Worm (Caenorhabditis elegans): ENCODE measurements around the gene F41B4.3.
"Not testable (repeated sequence)": the region's sequence is repeated elsewhere in the genome, so short reads cannot be mapped to it uniquely, and the experiment has no call there.

Gene F41B4.3

DNA sequence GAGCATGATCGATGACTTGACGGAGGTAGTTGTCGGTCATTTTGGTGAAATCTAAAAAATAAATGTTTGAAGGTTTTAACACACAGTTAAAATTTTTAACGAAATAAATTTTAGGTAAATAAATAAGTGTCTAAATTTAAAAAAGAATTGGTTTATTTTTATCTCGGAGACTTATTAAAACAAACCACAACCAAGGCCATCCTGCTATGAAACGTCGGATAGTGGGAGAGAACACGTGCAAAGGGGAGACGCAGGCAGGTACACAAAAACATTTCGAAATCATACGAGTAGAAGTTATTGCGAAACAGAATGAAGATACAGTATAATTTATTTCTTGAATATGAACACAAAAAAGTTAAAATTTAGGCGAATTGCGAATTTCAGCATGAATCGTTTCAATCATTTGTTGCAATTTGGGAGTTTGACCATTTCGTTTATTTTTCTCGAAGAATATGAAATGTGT is at the start of gene F41B4.3:
TSS of gene F41B4.3 (minus strand) at position 51 of the 463 bp plus-strand sequence.
- no peak for TF ChIP-seq W03F9.2 (tag; optimal IDR thresholded peaks at IDR 0.05)

ce11 chrX:6885227-6885853 is 49.4 kb upstream of the F41B4.3 start, which contains the start of gene F41C6.7:
Gene F41C6.7, minus strand, starts transcription at chrX:6885277.
- TF ChIP-seq him-1 (tag; optimal IDR thresholded peaks at IDR 0.05) (no peak), dao-5 (tag; optimal IDR thresholded peaks at IDR 0.05) (no peak), W03F9.2 (tag; optimal IDR thresholded peaks at IDR 0.05) (no peak)

DNA sequence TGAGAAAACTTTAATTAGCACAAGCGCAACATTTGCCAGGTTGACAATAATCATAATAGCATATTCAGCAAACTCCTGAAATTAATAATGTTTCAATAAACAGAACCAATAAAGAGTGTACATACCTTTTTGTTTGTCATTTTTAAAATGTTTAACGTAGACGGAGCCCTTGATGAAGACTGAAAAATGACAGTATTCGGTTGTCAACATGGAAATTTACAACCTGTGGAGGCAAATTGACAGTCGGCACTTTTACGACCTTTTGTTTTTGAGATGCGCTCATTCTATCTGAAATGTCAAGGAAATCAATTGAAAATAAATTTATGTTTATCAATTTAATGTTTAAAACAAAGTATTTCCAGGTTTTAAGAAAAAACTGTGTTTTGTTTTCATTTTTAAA is 48.5 kb upstream of the F41B4.3 start:
- no peak for TF ChIP-seq W03F9.2 (tag; optimal IDR thresholded peaks at IDR 0.05)
- TF ChIP-seq dao-5 (tag; optimal IDR thresholded peaks at IDR 0.05), result no peak

- TF ChIP-seq him-1, dao-5, W03F9.2 (tag; optimal IDR thresholded peaks at IDR 0.05): not testable (repeated sequence)
Measured at ce11 chrX:6881795-6882194, 45.9 kb upstream of the F41B4.3 start, which contains the start of gene F41C6.6. Gene F41C6.6, minus strand, starts transcription at chrX:6881895.

DNA sequence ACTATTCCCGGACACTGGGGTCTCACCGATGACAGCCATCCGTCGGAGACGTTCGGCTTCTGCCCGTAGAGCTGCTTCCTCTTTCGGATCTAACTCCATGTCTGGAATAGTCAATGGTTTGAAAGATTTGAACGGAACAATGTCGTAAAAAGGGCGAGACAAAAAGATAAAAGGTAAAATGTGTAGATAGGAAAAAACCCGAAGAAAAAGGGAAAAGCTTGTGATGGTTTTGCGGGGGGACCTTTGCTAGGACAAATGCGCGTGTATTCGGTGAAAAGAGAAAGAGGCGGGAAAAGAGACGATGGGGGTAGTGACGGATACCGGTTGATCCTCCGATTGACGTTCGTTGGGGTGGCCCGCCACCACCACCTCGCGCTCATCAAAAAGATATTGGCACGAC is 41.5 kb upstream of the F41B4.3 start, which contains the start of gene col-173:
TSS of gene col-173 (minus strand) at position 101 of the 400 bp plus-strand sequence.
- no peak for TF ChIP-seq W03F9.2 (tag; optimal IDR thresholded peaks at IDR 0.05)
- TF ChIP-seq him-1 (tag; optimal IDR thresholded peaks at IDR 0.05), result no peak
- TF ChIP-seq dao-5 (tag; optimal IDR thresholded peaks at IDR 0.05), result no peak

DNA sequence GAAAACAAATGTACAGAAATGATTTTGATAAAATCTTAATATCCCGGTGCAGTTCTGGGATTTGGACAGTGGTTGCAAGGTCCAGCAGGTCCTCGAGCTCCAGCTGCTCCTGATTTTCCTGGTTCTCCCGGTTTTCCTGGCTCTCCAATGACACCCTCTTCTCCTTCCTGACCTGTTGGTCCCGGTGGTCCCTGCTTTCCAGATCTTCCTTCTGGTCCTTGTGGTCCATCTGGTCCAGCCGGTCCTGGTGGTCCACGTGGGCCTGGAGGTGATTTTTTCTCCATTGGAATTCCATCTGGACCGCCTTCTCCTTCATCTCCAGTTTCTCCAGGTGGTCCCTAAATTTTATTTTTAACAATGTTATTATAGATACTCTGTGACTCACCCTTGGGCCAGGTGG is 39.4 kb upstream of the F41B4.3 start:
- TF ChIP-seq dao-5 (tag; optimal IDR thresholded peaks at IDR 0.05) (no peak), him-1 (tag; optimal IDR thresholded peaks at IDR 0.05) (no peak), W03F9.2 (tag; optimal IDR thresholded peaks at IDR 0.05) (no peak)

DNA sequence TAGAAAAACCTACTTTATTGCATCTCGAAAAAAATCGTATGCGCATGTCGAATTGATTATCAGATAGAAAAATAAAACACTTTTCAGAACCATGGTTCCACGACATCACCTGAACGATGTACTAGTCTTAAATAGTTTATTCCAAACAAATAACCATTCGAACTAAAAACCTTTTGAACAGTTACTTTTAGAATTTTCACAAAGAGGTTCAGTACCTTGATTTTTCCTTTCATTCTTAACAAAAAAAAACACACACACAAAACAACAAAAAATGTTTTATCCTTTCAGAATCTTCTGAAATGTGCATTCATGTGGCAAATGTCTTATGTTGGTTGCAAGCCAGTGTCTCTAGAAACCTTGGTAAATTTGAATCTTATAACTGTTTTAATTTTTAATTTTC is 38.8 kb upstream of the F41B4.3 start, which contains the start of gene F41C6.4:
TSS of gene F41C6.4 (minus strand) at position 101 of the 400 bp plus-strand sequence.
- no peak for TF ChIP-seq dao-5 (tag; optimal IDR thresholded peaks at IDR 0.05)
- TF ChIP-seq W03F9.2 (tag; optimal IDR thresholded peaks at IDR 0.05), result no peak
- TF ChIP-seq him-1 (tag; optimal IDR thresholded peaks at IDR 0.05), result no peak

- TF ChIP-seq him-1, dao-5, W03F9.2 (tag; optimal IDR thresholded peaks at IDR 0.05): not testable (repeated sequence)
Measured at ce11 chrX:6868669-6869068, 32.8 kb upstream of the F41B4.3 start, which contains the start of gene C53B7.6. Gene C53B7.6, minus strand, starts transcription at chrX:6868769.

DNA sequence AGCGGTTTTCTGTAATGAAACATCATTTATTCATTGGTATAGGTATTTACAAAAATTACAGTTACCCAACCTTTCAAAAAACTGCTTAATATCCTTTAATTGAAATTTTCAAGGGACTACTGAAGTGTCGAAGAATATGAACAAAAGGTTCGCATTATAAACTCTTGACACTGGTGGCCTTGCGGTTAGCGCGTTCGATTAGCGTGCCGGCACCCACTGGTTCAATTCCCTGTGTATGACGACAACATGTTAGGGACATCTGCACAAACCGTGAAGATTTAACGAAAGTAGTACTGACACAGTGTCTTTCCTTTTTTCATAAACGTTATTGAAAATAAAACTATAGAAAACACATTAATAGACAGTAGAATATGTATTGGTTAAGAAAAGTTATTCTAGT is 31.8 kb upstream of the F41B4.3 start:
- TF ChIP-seq dao-5 (tag; optimal IDR thresholded peaks at IDR 0.05) (peak; percentile 85), him-1 (tag; optimal IDR thresholded peaks at IDR 0.05) (no peak), W03F9.2 (tag; optimal IDR thresholded peaks at IDR 0.05) (peak; percentile 47)

DNA sequence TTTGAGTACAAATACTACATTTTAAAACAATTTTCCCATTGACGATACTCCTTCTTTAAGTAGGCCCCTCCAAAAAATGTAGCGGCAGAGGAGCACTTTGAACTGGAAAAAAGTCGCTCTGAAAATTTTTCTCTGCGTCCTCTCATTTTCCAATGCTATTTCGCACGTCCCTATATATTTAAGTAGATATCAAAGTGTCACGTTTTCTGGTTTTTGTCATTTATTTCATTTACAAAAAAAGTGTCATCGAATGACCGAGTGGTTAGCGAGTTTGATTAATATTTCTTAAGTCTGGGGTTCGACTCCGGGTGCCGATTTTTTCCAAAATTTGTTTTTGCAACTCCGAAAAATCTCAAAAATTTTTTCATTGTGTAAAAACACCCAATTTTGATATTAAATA is 31.0 kb upstream of the F41B4.3 start:
- TF ChIP-seq him-1 (tag; optimal IDR thresholded peaks at IDR 0.05) (no peak), dao-5 (tag; optimal IDR thresholded peaks at IDR 0.05) (no peak), W03F9.2 (tag; optimal IDR thresholded peaks at IDR 0.05) (no peak)

DNA sequence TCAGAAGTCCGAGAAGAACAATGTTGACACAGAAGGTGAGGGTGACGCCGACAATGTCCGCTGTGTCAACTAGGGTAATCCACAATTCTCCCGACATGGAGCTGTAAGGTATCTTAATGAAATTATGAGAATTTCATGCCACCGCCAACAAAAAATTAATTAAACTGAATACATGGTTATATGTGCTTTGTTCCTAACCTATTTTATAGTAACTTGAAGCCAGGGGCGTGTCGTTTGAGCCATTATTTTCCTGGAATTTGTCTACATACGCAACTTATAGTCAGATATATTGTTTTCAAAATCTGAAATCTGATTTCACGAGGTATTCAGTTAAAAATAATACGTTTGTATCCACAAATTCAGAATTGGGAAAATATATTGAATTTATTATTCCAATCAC is 29.9 kb upstream of the F41B4.3 start, which contains the start of gene odr-10:
TSS of gene odr-10 (minus strand) at position 101 of the 400 bp plus-strand sequence.
- no peak for TF ChIP-seq him-1 (tag; optimal IDR thresholded peaks at IDR 0.05)
- no peak for TF ChIP-seq W03F9.2 (tag; optimal IDR thresholded peaks at IDR 0.05)
- TF ChIP-seq dao-5 (tag; optimal IDR thresholded peaks at IDR 0.05), result no peak

ce11 chrX:6863032-6863431 is 27.1 kb upstream of the F41B4.3 start, which contains the start of gene nep-4:
Gene nep-4, minus strand, starts transcription at chrX:6863424.
- no peak for TF ChIP-seq W03F9.2 (tag; optimal IDR thresholded peaks at IDR 0.05)
- no peak for TF ChIP-seq dao-5 (tag; optimal IDR thresholded peaks at IDR 0.05)
- TF ChIP-seq him-1 (tag; optimal IDR thresholded peaks at IDR 0.05), result no peak

ce11 chrX:6861564-6861963 is 25.6 kb upstream of the F41B4.3 start:
- TF ChIP-seq dao-5 (tag; optimal IDR thresholded peaks at IDR 0.05) (no peak), him-1 (tag; optimal IDR thresholded peaks at IDR 0.05) (no peak), W03F9.2 (tag; optimal IDR thresholded peaks at IDR 0.05) (no peak)

DNA sequence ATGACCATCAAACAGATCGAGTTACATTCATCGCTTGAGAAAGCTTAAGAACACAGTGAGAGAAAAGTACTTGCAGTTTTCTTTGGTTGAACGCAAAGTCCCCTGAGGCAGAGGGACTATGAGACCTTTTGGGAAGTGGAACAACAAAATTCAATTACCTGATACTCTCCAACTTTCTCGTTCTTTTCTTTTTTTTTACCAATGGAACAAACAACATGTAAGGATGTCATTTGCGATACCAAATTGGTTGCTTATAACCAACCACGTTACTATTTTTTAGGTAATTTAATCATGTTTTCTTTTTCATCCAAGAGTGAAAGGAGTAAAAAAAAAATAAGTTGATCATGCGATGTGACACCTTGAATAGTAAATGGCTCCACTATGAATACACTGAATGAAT is 20.9 kb upstream of the F41B4.3 start:
- TF ChIP-seq dao-5 (tag; optimal IDR thresholded peaks at IDR 0.05), result no peak
- no peak for TF ChIP-seq W03F9.2 (tag; optimal IDR thresholded peaks at IDR 0.05)
- TF ChIP-seq him-1 (tag; optimal IDR thresholded peaks at IDR 0.05), result no peak

- TF ChIP-seq dao-5 (tag; optimal IDR thresholded peaks at IDR 0.05), result no peak
Measured at ce11 chrX:6853318-6853717, 17.4 kb upstream of the F41B4.3 start, which contains the start of gene rig-3. Gene rig-3, plus strand, starts transcription at chrX:6853618.
